Worm (Caenorhabditis elegans) whole organism, L2 larva: Measurements from ENCODE around the gene F01G10.6.

Experiments
- C34F6.9 ChIP-seq: fragments of 150-350 bp; optimal IDR thresholded peaks from 2 replicates; lab custom pipeline; 2014; ENCODE audit warnings: missing biosample characterization, missing genetic modification characterization
- F13H6.1 ChIP-seq: sonication (generic microtip); optimal IDR thresholded peaks from 2 replicates; lab custom pipeline; 2016; ENCODE audit warnings: missing genetic modification characterization, missing compliant biosample characterization
- R02D3.7 ChIP-seq: fragments of 150-350 bp; optimal IDR thresholded peaks from 2 replicates; lab custom pipeline; 2014; ENCODE audit warnings: missing biosample characterization, missing genetic modification characterization
- Y55F3AM.14 ChIP-seq: fragments of 200-800 bp; sonication (Bioruptor generic); optimal IDR thresholded peaks from 2 replicates; lab custom pipeline; 2018; ENCODE audit warnings: mild to moderate bottlenecking, missing genetic modification characterization, missing compliant biosample characterization
- aly-2 ChIP-seq: fragments of 150-350 bp; optimal IDR thresholded peaks from 2 replicates; lab custom pipeline; 2014; ENCODE audit warnings: missing biosample characterization, missing genetic modification characterization
- ama-1 ChIP-seq: fragments of 150-350 bp; optimal IDR thresholded peaks from 2 replicates; lab custom pipeline; 2018; ENCODE audit warnings: inconsistent platforms
- blmp-1 ChIP-seq: sonication (generic microtip); optimal IDR thresholded peaks from 2 replicates; lab custom pipeline; 2017; ENCODE audit warnings: missing genetic modification characterization, mild to moderate bottlenecking, missing compliant biosample characterization, antibody characterized with exemption, moderate library complexity; ENCODE audit not compliant: insufficient read depth
- ceh-16 ChIP-seq: fragments of 150-350 bp; optimal IDR thresholded peaks from 2 replicates; lab custom pipeline; 2014; ENCODE audit warnings: missing biosample characterization, missing genetic modification characterization
- crh-2 ChIP-seq: sonication (generic microtip); optimal IDR thresholded peaks from 2 replicates; lab custom pipeline; 2017; ENCODE audit warnings: missing biosample characterization, missing genetic modification characterization
- egl-27 ChIP-seq: sonication (generic microtip); optimal IDR thresholded peaks from 3 replicates; lab custom pipeline; 2017; ENCODE audit warnings: missing biosample characterization, missing genetic modification reagents, missing genetic modification characterization
- elt-1 ChIP-seq: fragments of 150-350 bp; optimal IDR thresholded peaks from 2 replicates; lab custom pipeline; 2014; ENCODE audit warnings: missing biosample characterization, missing genetic modification characterization
- elt-3 ChIP-seq: sonication (generic microtip); optimal IDR thresholded peaks from 2 replicates; lab custom pipeline; 2017; ENCODE audit warnings: missing biosample characterization, missing genetic modification characterization
- fos-1 ChIP-seq: fragments of 150-350 bp; optimal IDR thresholded peaks from 2 replicates; lab custom pipeline; 2014; ENCODE audit warnings: missing biosample characterization, missing genetic modification characterization
- gmeb-1 ChIP-seq: fragments of 150-350 bp; optimal IDR thresholded peaks from 2 replicates; lab custom pipeline; 2014; ENCODE audit warnings: missing biosample characterization, missing genetic modification characterization
- lin-11 ChIP-seq: fragments of 150-350 bp; sonication (generic microtip); optimal IDR thresholded peaks from 2 replicates; lab custom pipeline; 2014; ENCODE audit warnings: missing biosample characterization, missing genetic modification characterization, inconsistent platforms, mixed read lengths
- lin-13 ChIP-seq: fragments of 150-350 bp; optimal IDR thresholded peaks from 2 replicates; lab custom pipeline; 2014; ENCODE audit warnings: missing biosample characterization, missing genetic modification reagents, missing genetic modification characterization
- lin-39 ChIP-seq: fragments of 150-350 bp; optimal IDR thresholded peaks from 2 replicates; lab custom pipeline; 2014; ENCODE audit warnings: missing biosample characterization, missing genetic modification reagents, missing genetic modification characterization
- lsy-2 ChIP-seq, 2 experiments: fragments of 150-350 bp in 1 of 2; sonication (generic microtip) in 1 of 2; optimal IDR thresholded peaks; 2 replicates each; lab custom pipeline; 2014 to 2017; ENCODE audit warnings: missing biosample characterization in 2 of 2, missing genetic modification characterization in 2 of 2
- mab-5 ChIP-seq: fragments of 150-350 bp; optimal IDR thresholded peaks from 2 replicates; lab custom pipeline; 2014; ENCODE audit warnings: missing biosample characterization, missing genetic modification characterization
- mbf-1 ChIP-seq: sonication (generic microtip); optimal IDR thresholded peaks from 2 replicates; lab custom pipeline; 2017; ENCODE audit warnings: missing biosample characterization, missing genetic modification characterization
- mdl-1 ChIP-seq, 2 experiments: fragments of 150-350 bp in 1 of 2; sonication (generic microtip) in 1 of 2; optimal IDR thresholded peaks; 2 replicates each; lab custom pipeline; 2017; ENCODE audit warnings: missing biosample characterization in 2 of 2, missing genetic modification characterization in 2 of 2
- nhr-10 ChIP-seq: sonication (generic microtip); optimal IDR thresholded peaks from 2 replicates; lab custom pipeline; 2017; ENCODE audit warnings: missing biosample characterization, missing genetic modification characterization
- nhr-11 ChIP-seq: fragments of 150-350 bp; optimal IDR thresholded peaks from 2 replicates; lab custom pipeline; 2014; ENCODE audit warnings: missing biosample characterization, missing genetic modification characterization
- nhr-12 ChIP-seq: fragments of 150-350 bp; optimal IDR thresholded peaks from 2 replicates; lab custom pipeline; 2014; ENCODE audit warnings: missing biosample characterization, missing genetic modification characterization
- nhr-129 ChIP-seq: fragments of 150-350 bp; optimal IDR thresholded peaks from 2 replicates; lab custom pipeline; 2014; ENCODE audit warnings: missing biosample characterization, missing genetic modification characterization
- nhr-21 ChIP-seq: fragments of 150-350 bp; optimal IDR thresholded peaks from 2 replicates; lab custom pipeline; 2014; ENCODE audit warnings: missing biosample characterization, missing genetic modification characterization
- nhr-23 ChIP-seq: fragments of 150-350 bp; optimal IDR thresholded peaks from 2 replicates; lab custom pipeline; 2014; ENCODE audit warnings: missing biosample characterization, missing genetic modification reagents, missing genetic modification characterization
- nhr-237 ChIP-seq: fragments of 150-350 bp; optimal IDR thresholded peaks from 2 replicates; lab custom pipeline; 2014; ENCODE audit warnings: missing biosample characterization, missing genetic modification characterization
- nhr-25 ChIP-seq: fragments of 150-350 bp; sonication (generic microtip); optimal IDR thresholded peaks from 3 replicates; lab custom pipeline; 2014; ENCODE audit warnings: missing biosample characterization, missing genetic modification characterization
- nhr-6 ChIP-seq: fragments of 150-350 bp; optimal IDR thresholded peaks from 2 replicates; lab custom pipeline; 2014; ENCODE audit warnings: missing biosample characterization, missing genetic modification characterization
- peb-1 ChIP-seq: fragments of 150-350 bp; optimal IDR thresholded peaks from 2 replicates; lab custom pipeline; 2014; ENCODE audit warnings: missing biosample characterization, missing genetic modification characterization
- sem-4 ChIP-seq: fragments of 150-350 bp; optimal IDR thresholded peaks from 2 replicates; lab custom pipeline; 2014; ENCODE audit warnings: missing biosample characterization, missing genetic modification reagents, missing genetic modification characterization
- skn-1 ChIP-seq: sonication (generic microtip); optimal IDR thresholded peaks from 2 replicates; lab custom pipeline; 2017; ENCODE audit warnings: missing biosample characterization, missing genetic modification characterization
- sma-3 ChIP-seq: sonication (generic microtip); optimal IDR thresholded peaks from 2 replicates; lab custom pipeline; 2016; ENCODE audit warnings: missing genetic modification reagents, missing genetic modification characterization, missing compliant biosample characterization
- sma-9 ChIP-seq, 2 experiments: fragments of 150-350 bp in 1 of 2; sonication (generic microtip) in 1 of 2; optimal IDR thresholded peaks; 2 replicates each; lab custom pipeline; 2014 to 2016; ENCODE audit warnings: missing genetic modification characterization in 2 of 2, mild to moderate bottlenecking in 1 of 2, missing biosample characterization in 1 of 2, missing compliant biosample characterization in 1 of 2, missing genetic modification reagents in 1 of 2, moderate library complexity in 1 of 2
- unc-55 ChIP-seq: fragments of 150-350 bp; sonication (generic microtip); optimal IDR thresholded peaks from 3 replicates; lab custom pipeline; 2014; ENCODE audit warnings: missing biosample characterization, missing genetic modification reagents, missing genetic modification characterization
- unc-62 ChIP-seq: fragments of 150-350 bp; optimal IDR thresholded peaks from 2 replicates; lab custom pipeline; 2014; ENCODE audit warnings: missing biosample characterization, missing genetic modification reagents, missing genetic modification characterization
- zag-1 ChIP-seq: fragments of 150-350 bp; optimal IDR thresholded peaks from 2 replicates; lab custom pipeline; 2014; ENCODE audit warnings: missing biosample characterization, missing genetic modification characterization
- ztf-4 ChIP-seq: fragments of 150-350 bp; optimal IDR thresholded peaks from 2 replicates; lab custom pipeline; 2014; ENCODE audit warnings: missing biosample characterization, missing genetic modification characterization

The F01G10.6 gene

DNA sequence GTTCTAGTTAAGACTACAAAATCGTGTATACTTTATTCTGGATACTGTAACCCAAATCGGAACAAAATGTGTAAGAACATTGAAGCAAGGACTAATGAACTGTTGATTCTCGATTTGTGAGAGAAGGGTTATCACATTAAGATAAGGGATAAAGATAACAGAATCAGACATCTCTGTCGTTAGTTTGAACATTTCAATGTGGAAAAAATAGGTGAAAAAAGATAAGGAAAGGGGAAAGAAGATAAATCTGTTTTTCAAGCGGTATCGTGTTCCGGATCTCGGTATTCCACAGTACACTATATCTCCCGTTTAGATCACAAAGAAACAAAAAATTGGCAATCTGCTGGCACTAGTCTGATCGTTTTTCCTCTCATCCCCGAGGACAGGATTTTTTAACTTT, 33.6 kb upstream of the F01G10.6 start:
- TF ChIP-seq sma-9 (GFP tag; optimal IDR thresholded peaks at IDR 0.05; lab: Kevin White, UChicago) (peak; percentile 49), sma-9 (tag; optimal IDR thresholded peaks at IDR 0.05; lab: Kevin White, UChicago) (no peak), lsy-2 (tag; optimal IDR thresholded peaks at IDR 0.05; lab: Kevin White, UChicago) (peak in 1 of 2 experiments; percentile 25), ceh-16 (tag; lab: Kevin White, UChicago) (peak; percentile 5), peb-1 (no peak), fos-1 (peak; percentile 7), egl-27 (peak; percentile 46), nhr-21 (tag; lab: Kevin White, UChicago) (peak; percentile 63), blmp-1 (tag; lab: Kevin White, UChicago) (peak; percentile 19), nhr-237 (tag; lab: Kevin White, UChicago) (no peak), elt-1 (tag; lab: Kevin White, UChicago) (peak; percentile 86)

DNA sequence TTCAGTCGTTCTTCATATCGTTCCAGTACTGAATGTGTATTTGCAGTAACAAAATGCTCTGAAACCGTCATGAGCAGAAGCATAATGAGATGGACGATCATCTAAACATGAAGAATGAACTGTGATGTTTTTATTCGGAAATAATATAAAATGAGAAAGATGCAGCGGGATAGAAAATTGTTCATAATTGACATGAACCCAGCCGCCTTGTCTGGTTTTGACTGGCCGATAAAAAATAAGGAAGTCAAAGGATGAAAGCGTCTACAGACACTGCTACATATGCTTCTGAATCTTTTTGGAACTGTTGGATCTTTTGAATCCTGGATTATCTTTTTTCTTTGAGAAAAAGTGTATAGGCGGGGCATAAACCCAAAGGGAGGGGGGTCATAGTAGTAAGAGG, 32.1 kb upstream of the F01G10.6 start, which contains the start of gene F01G10.9:
Gene F01G10.9, minus strand, starts transcription at position 101 of the 400 bp plus-strand sequence.
- TF ChIP-seq R02D3.7 (tag; lab: Kevin White, UChicago) = no peak
- TF ChIP-seq zag-1 (tag; lab: Kevin White, UChicago) = no peak
- TF ChIP-seq egl-27 = no peak
- no peak for TF ChIP-seq nhr-10 (tag; lab: Kevin White, UChicago)
- TF ChIP-seq unc-55 (GFP tag; lab: Kevin White, UChicago) = no peak
- TF ChIP-seq nhr-23 (tag; lab: Kevin White, UChicago) = no peak
- no peak for TF ChIP-seq ztf-4 (tag; lab: Kevin White, UChicago)
- no peak for TF ChIP-seq sem-4 (tag; lab: Kevin White, UChicago)
- TF ChIP-seq aly-2 (tag; lab: Kevin White, UChicago) = no peak
- no peak for TF ChIP-seq ama-1 (lab: Kevin White, UChicago)
- TF ChIP-seq nhr-21 (tag; lab: Kevin White, UChicago) = no peak
- TF ChIP-seq skn-1 (tag; lab: Kevin White, UChicago) = no peak
- TF ChIP-seq ceh-16 (tag; lab: Kevin White, UChicago) = no peak
- no peak for TF ChIP-seq mdl-1 (tag; optimal IDR thresholded peaks at IDR 0.05; lab: Kevin White, UChicago)
- no peak for TF ChIP-seq elt-1 (tag; lab: Kevin White, UChicago)
- no peak for TF ChIP-seq nhr-237 (tag; lab: Kevin White, UChicago)
- TF ChIP-seq peb-1 = no peak

DNA sequence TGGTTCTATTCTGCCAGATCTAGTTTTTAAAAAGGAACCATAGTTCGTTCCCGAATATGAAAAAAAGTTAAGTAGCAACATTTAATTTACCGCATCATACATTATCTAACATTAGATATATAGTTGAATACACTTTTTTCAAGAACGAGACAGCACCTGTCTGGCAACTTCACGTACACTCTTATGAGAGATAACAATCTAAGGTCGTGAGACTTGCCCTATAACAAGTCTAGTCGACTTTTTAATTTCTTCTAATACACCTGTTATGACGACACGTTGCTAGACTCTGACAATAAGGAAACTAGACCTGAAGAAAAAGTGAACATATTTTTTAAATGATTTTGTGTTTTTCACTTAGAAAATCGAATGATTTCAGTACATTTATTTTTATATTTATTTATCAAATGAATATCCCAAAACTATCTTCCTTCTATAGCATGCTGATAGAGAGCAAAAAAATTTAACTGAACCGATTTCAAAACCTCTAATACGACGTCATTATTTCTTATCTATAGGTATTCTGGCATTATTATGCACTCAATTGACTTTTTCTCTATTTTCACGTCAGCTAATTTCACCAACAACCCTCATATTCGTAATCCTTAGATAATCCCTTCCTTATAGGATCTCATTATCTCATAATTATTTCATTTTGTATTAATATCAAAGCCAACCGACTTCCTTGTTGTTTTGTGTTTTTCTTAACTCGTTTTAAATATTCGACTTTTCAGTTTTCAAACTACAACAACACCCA, 25.6 kb upstream of the F01G10.6 start:
- no peak for TF ChIP-seq lin-39 (tag; lab: Kevin White, UChicago)
- TF ChIP-seq sma-9 (GFP tag; optimal IDR thresholded peaks at IDR 0.05; lab: Kevin White, UChicago) = peak; percentile 3
- TF ChIP-seq sma-9 (tag; optimal IDR thresholded peaks at IDR 0.05; lab: Kevin White, UChicago) = no peak
- no peak for TF ChIP-seq sma-3 (GFP tag; lab: Kevin White, UChicago)
- peak in 1 of 2 experiments; percentile 8 for TF ChIP-seq lsy-2 (tag; optimal IDR thresholded peaks at IDR 0.05; lab: Kevin White, UChicago)
- peak; percentile 50 for TF ChIP-seq crh-2 (tag; lab: Kevin White, UChicago)
- TF ChIP-seq fos-1 = peak; percentile 13

DNA sequence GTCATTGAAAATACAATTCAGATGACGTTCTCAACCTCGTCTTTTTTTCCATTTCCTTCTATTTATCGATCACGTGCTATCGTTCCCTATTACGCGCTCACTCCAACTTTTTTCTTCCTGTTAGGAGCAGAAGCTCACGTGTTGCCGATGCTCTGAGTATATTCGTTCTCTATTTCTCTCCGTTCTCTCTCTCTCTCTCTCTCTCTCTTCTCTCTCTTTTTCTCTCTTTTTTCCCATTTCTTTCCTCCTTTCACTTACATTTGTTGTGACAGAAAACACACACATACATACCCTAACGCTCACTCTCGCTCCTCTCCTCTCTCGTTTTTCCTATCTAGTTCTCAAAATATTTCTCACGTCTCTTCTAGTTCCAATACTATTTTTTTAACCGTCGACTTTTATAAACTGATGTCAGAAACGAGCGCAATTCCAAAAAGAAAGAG, 24.9 kb upstream of the F01G10.6 start:
- TF ChIP-seq sma-3 (GFP tag; lab: Kevin White, UChicago) (peak; percentile 87), nhr-12 (tag; lab: Kevin White, UChicago) (peak; percentile 33), ceh-16 (tag; lab: Kevin White, UChicago) (peak; percentile 5), elt-1 (tag; lab: Kevin White, UChicago) (no peak), ama-1 (lab: Kevin White, UChicago) (peak; percentile 38), crh-2 (tag; lab: Kevin White, UChicago) (peak; percentile 100), nhr-6 (tag; lab: Kevin White, UChicago) (peak; percentile 93), peb-1 (no peak), mdl-1 (tag; optimal IDR thresholded peaks at IDR 0.05; lab: Kevin White, UChicago) (peak; percentile 80 to 98), Y55F3AM.14 (GFP tag; lab: Kevin White, UChicago) (peak; percentile 52), nhr-25 (tag; lab: Kevin White, UChicago) (peak; percentile 7), elt-3 (tag; lab: Kevin White, UChicago) (no peak), egl-27 (peak; percentile 89), unc-55 (GFP tag; lab: Kevin White, UChicago) (peak; percentile 89), unc-62 (GFP tag; lab: Kevin White, UChicago) (peak; percentile 73), R02D3.7 (tag; lab: Kevin White, UChicago) (no peak), gmeb-1 (tag; lab: Kevin White, UChicago) (peak; percentile 78), ztf-4 (tag; lab: Kevin White, UChicago) (peak; percentile 69), nhr-237 (tag; lab: Kevin White, UChicago) (no peak), zag-1 (tag; lab: Kevin White, UChicago) (peak; percentile 87), nhr-11 (tag; lab: Kevin White, UChicago) (peak; percentile 31), lin-13 (GFP tag; lab: Kevin White, UChicago) (peak; percentile 56), mbf-1 (tag; lab: Kevin White, UChicago) (no peak), skn-1 (tag; lab: Kevin White, UChicago) (peak; percentile 69), lsy-2 (tag; optimal IDR thresholded peaks at IDR 0.05; lab: Kevin White, UChicago) (peak; percentile 65 to 92), F13H6.1 (tag; lab: Kevin White, UChicago) (peak; percentile 96), aly-2 (tag; lab: Kevin White, UChicago) (no peak), blmp-1 (tag; lab: Kevin White, UChicago) (peak; percentile 92), sem-4 (tag; lab: Kevin White, UChicago) (peak; percentile 81), lin-11 (tag; lab: Kevin White, UChicago) (no peak), nhr-129 (tag; lab: Kevin White, UChicago) (peak; percentile 96), C34F6.9 (tag; lab: Kevin White, UChicago) (peak; percentile 98), mab-5 (tag; lab: Kevin White, UChicago) (peak; percentile 75), fos-1 (peak; percentile 81), nhr-10 (tag; lab: Kevin White, UChicago) (peak; percentile 12), sma-9 (GFP tag; optimal IDR thresholded peaks at IDR 0.05; lab: Kevin White, UChicago) (peak; percentile 97), sma-9 (tag; optimal IDR thresholded peaks at IDR 0.05; lab: Kevin White, UChicago) (no peak)
